Worm (Caenorhabditis elegans): ENCODE data around the gene mrps-22.

DNA sequence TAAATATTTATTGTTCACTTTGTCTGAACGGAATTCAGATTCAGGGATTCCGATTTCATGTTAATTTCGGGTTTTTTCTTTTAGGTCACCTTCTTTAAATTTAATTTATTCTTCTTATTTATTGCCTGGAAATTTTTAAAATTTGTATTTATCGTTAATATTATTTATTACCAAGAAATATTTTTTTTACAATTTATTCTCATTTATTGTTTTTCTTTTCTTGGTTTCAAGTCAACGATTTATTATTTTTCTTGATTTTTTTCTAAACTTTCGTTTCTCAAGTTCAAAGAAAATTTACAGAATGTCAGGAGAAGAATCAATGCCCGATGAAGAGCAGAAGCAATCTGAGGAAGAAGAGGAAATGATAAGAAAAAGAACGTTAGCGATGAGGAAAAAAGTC lies 5.3 kb downstream of the mrps-22 start, which contains the start of gene crn-3:
- no peak for TF ChIP-seq nhr-6 (tag; optimal IDR thresholded peaks at IDR 0.05)
- no peak for TF ChIP-seq zag-1 (tag; optimal IDR thresholded peaks at IDR 0.05)
- TF ChIP-seq pha-4 (GFP tag; IDR thresholded peaks at IDR 0.05): no peak
- TF ChIP-seq pha-4 (tag; optimal IDR thresholded peaks at IDR 0.05): no peak
- TF ChIP-seq aly-2 (tag; optimal IDR thresholded peaks at IDR 0.05): no peak
- TF ChIP-seq Y5F2A.4 (GFP tag; optimal IDR thresholded peaks at IDR 0.05): no peak
- no peak for TF ChIP-seq F26F4.8 (GFP tag; conservative IDR thresholded peaks at IDR 0.05)
- no peak for TF ChIP-seq rbr-2 (tag; optimal IDR thresholded peaks at IDR 0.05)
- no peak for TF ChIP-seq daf-16 (GFP tag; optimal IDR thresholded peaks at IDR 0.05)
- TF ChIP-seq daf-16 (tag; optimal IDR thresholded peaks at IDR 0.05): no peak

Measured in whole organism, L4 larva.